Fruit fly (Drosophila melanogaster) whole organism, embryonic: ENCODE results near the gene Sirup.

Experiments
- Adf1 ChIP-seq: fragments of 200-800 bp; sonication (Bioruptor generic); IDR thresholded peaks from 2 replicates; pipeline ENCODE4 v1.3.6; 2022; ENCODE audit warnings: missing biosample characterization, missing genetic modification characterization
- Atf3 ChIP-seq: fragments of 200-800 bp; sonication (Bioruptor generic); optimal IDR thresholded peaks from 3 replicates; lab custom pipeline; 2016; ENCODE audit warnings: missing biosample characterization, missing genetic modification characterization
- CG12391 ChIP-seq: fragments of 200-800 bp; sonication (Bioruptor generic); optimal IDR thresholded peaks from 3 replicates; lab custom pipeline; 2018; ENCODE audit warnings: missing biosample characterization, mild to moderate bottlenecking, missing genetic modification characterization, moderate library complexity
- CG12769 ChIP-seq: fragments of 200-800 bp; sonication (Bioruptor generic); optimal IDR thresholded peaks from 2 replicates; lab custom pipeline; 2019; ENCODE audit warnings: missing biosample characterization, mild to moderate bottlenecking, missing genetic modification characterization, moderate library complexity
- CG13424 ChIP-seq: fragments of 200-800 bp; sonication (Bioruptor generic); optimal IDR thresholded peaks from 2 replicates; lab custom pipeline; 2019; ENCODE audit warnings: missing biosample characterization, mild to moderate bottlenecking, missing genetic modification characterization, moderate library complexity
- CG13775 ChIP-seq: fragments of 200-800 bp; sonication (Bioruptor generic); optimal IDR thresholded peaks from 3 replicates; lab custom pipeline; 2017; ENCODE audit warnings: missing biosample characterization, mild to moderate bottlenecking, missing genetic modification characterization
- CG1647 ChIP-seq: fragments of 200-800 bp; sonication (Bioruptor generic); optimal IDR thresholded peaks from 3 replicates; lab custom pipeline; 2016; ENCODE audit warnings: missing biosample characterization, missing genetic modification characterization
- CG16813 ChIP-seq: fragments of 200-800 bp; sonication (Bioruptor generic); IDR thresholded peaks from 3 replicates; pipeline ENCODE4 v1.3.6; 2022; ENCODE audit warnings: missing biosample characterization, missing genetic modification characterization; ENCODE audit not compliant: partially characterized antibody
- CG16815 ChIP-seq: fragments of 200-800 bp; sonication (Bioruptor generic); optimal IDR thresholded peaks from 3 replicates; lab custom pipeline; 2017; ENCODE audit warnings: missing biosample characterization, mild to moderate bottlenecking, missing genetic modification characterization
- CG17361 ChIP-seq: fragments of 200-800 bp; sonication (Bioruptor generic); IDR thresholded peaks from 3 replicates; pipeline ENCODE4 v1.3.6; 2022; ENCODE audit warnings: missing biosample characterization, missing genetic modification characterization
- CG1832 ChIP-seq: fragments of 200-800 bp; sonication (Bioruptor generic); optimal IDR thresholded peaks from 2 replicates; lab custom pipeline; 2017; ENCODE audit warnings: missing biosample characterization, mild to moderate bottlenecking, missing genetic modification characterization, inconsistent platforms
- CG2120 ChIP-seq: fragments of 200-800 bp; sonication (Bioruptor generic); optimal IDR thresholded peaks from 3 replicates; lab custom pipeline; 2016; ENCODE audit warnings: missing biosample characterization, missing genetic modification characterization
- CG3163 ChIP-seq: fragments of 200-800 bp; sonication (Bioruptor generic); optimal IDR thresholded peaks from 3 replicates; lab custom pipeline; 2016; ENCODE audit warnings: missing biosample characterization, missing genetic modification characterization
- CG33557 ChIP-seq: fragments of 200-800 bp; sonication (Bioruptor generic); optimal IDR thresholded peaks from 2 replicates; lab custom pipeline; 2019; ENCODE audit warnings: missing biosample characterization, mild to moderate bottlenecking, missing genetic modification characterization, moderate library complexity
- CG6175 ChIP-seq: fragments of 200-800 bp; sonication (Bioruptor generic); IDR thresholded peaks from 3 replicates; pipeline ENCODE4 v1.3.6; 2022; ENCODE audit warnings: missing biosample characterization, missing genetic modification characterization
- CG6683 ChIP-seq: fragments of 200-800 bp; sonication (Bioruptor generic); optimal IDR thresholded peaks from 2 replicates; lab custom pipeline; 2017; ENCODE audit warnings: missing biosample characterization, mild to moderate bottlenecking, missing genetic modification characterization, missing genetic modification reagents
- CG8290 ChIP-seq, 3 experiments: fragments of 200-800 bp; sonication (Bioruptor generic); optimal IDR thresholded peaks; 2 replicates each; lab custom pipeline; 2016 to 2019; ENCODE audit warnings: missing biosample characterization in 3 of 3, missing genetic modification characterization in 3 of 3, mild to moderate bottlenecking in 2 of 3, moderate library complexity in 1 of 3
- CG8924 ChIP-seq: fragments of 200-800 bp; optimal IDR thresholded peaks from 3 replicates; lab custom pipeline; 2019; ENCODE audit warnings: missing biosample characterization, mild to moderate bottlenecking, missing genetic modification characterization, moderate library complexity
- CG8944 ChIP-seq: fragments of 200-800 bp; sonication (Bioruptor generic); optimal IDR thresholded peaks from 3 replicates; lab custom pipeline; 2016; ENCODE audit warnings: missing biosample characterization, missing genetic modification characterization
- CG9609 ChIP-seq: fragments of 200-800 bp; sonication (Bioruptor generic); optimal IDR thresholded peaks from 3 replicates; lab custom pipeline; 2016; ENCODE audit warnings: missing biosample characterization, missing genetic modification characterization
- CG9932 ChIP-seq: fragments of 200-800 bp; sonication (Bioruptor generic); IDR thresholded peaks from 2 replicates; pipeline ENCODE4 v1.3.6; 2022; ENCODE audit warnings: missing biosample characterization, missing genetic modification characterization
- D19B ChIP-seq: fragments of 200-800 bp; sonication (Bioruptor generic); optimal IDR thresholded peaks from 2 replicates; lab custom pipeline; 2017; ENCODE audit warnings: missing biosample characterization, mild to moderate bottlenecking, missing genetic modification characterization
- Deaf1 ChIP-seq: fragments of 200-800 bp; optimal IDR thresholded peaks from 3 replicates; lab custom pipeline; 2019; ENCODE audit warnings: missing biosample characterization, mild to moderate bottlenecking, missing genetic modification characterization, moderate library complexity
- NfI ChIP-seq: fragments of 200-800 bp; sonication (Bioruptor generic); optimal IDR thresholded peaks from 3 replicates; lab custom pipeline; 2018; ENCODE audit warnings: missing biosample characterization, mild to moderate bottlenecking, missing genetic modification characterization, moderate library complexity
- Rfx ChIP-seq: fragments of 200-800 bp; sonication (Bioruptor generic); IDR thresholded peaks from 2 replicates; pipeline ENCODE4 v1.3.6; 2022; ENCODE audit warnings: missing biosample characterization, missing genetic modification characterization
- Sin3A ChIP-seq: fragments of >200 bp; optimal IDR thresholded peaks from 2 replicates; lab custom pipeline; 2018
- Taf1 ChIP-seq: fragments of 200-800 bp; sonication (Bioruptor generic); IDR thresholded peaks from 2 replicates; pipeline ENCODE4 v1.3.6; 2022; ENCODE audit warnings: missing biosample characterization, missing genetic modification characterization
- Trl ChIP-seq, 3 experiments: fragments of >200 bp in 2 of 3; fragments of 200-800 bp in 1 of 3; sonication (Bioruptor generic) in 1 of 3; optimal IDR thresholded peaks; 2 replicates in 1 of 3; 3 replicates in 2 of 3; lab custom pipeline; 2016 to 2017; ENCODE audit warnings: missing biosample characterization in 1 of 3, missing genetic modification characterization in 1 of 3
- ash1 ChIP-seq: fragments of 200-800 bp; sonication (Bioruptor generic); optimal IDR thresholded peaks from 2 replicates; lab custom pipeline; 2018; ENCODE audit warnings: missing biosample characterization, mild to moderate bottlenecking, missing genetic modification characterization
- cas ChIP-seq: fragments of 200-800 bp; sonication (Bioruptor generic); IDR thresholded peaks from 2 replicates; pipeline ENCODE4 v1.3.6; 2022; ENCODE audit warnings: missing biosample characterization, missing genetic modification characterization
- cwo ChIP-seq: fragments of 200-800 bp; sonication (Bioruptor generic); optimal IDR thresholded peaks from 3 replicates; lab custom pipeline; 2017; ENCODE audit warnings: missing biosample characterization, missing genetic modification characterization, mild to moderate bottlenecking, moderate library complexity, missing genetic modification reagents
- fu2 ChIP-seq: fragments of 200-800 bp; sonication (Bioruptor generic); optimal IDR thresholded peaks from 2 replicates; lab custom pipeline; 2016; ENCODE audit warnings: missing biosample characterization, missing genetic modification characterization
- lab ChIP-seq: fragments of 200-800 bp; sonication (Bioruptor generic); optimal IDR thresholded peaks from 3 replicates; lab custom pipeline; 2017; ENCODE audit warnings: missing biosample characterization, missing genetic modification characterization, mild to moderate bottlenecking, moderate library complexity, missing genetic modification reagents
- lbe ChIP-seq: fragments of 200-800 bp; sonication (Bioruptor generic); optimal IDR thresholded peaks from 2 replicates; lab custom pipeline; 2016; ENCODE audit warnings: missing biosample characterization, mild to moderate bottlenecking, missing genetic modification characterization
- lov ChIP-seq, 2 experiments: fragments of 200-800 bp in 1 of 2; fragments of >200 bp in 1 of 2; sonication (Bioruptor generic) in 1 of 2; IDR thresholded peaks in 1 of 2; optimal IDR thresholded peaks in 1 of 2; 2 replicates in 1 of 2; 3 replicates in 1 of 2; pipeline versions ENCODE4 v1.3.6 to Lab custom; 2017 to 2022; ENCODE audit warnings: missing biosample characterization in 1 of 2, missing genetic modification characterization in 1 of 2
- maf-S ChIP-seq: fragments of 200-800 bp; sonication (Bioruptor generic); optimal IDR thresholded peaks from 2 replicates; lab custom pipeline; 2016; ENCODE audit warnings: missing biosample characterization, missing genetic modification characterization
- pfk ChIP-seq: fragments of 200-800 bp; sonication (Bioruptor generic); optimal IDR thresholded peaks from 2 replicates; lab custom pipeline; 2018; ENCODE audit warnings: missing biosample characterization, mild to moderate bottlenecking, missing genetic modification characterization, moderate library complexity
- pho ChIP-seq: fragments of 200-800 bp; sonication (Bioruptor generic); optimal IDR thresholded peaks from 2 replicates; lab custom pipeline; 2016; ENCODE audit warnings: missing biosample characterization, missing genetic modification characterization
- prd ChIP-seq, 3 experiments: fragments of >200 bp in 2 of 3; fragments of 200-800 bp in 1 of 3; sonication (Bioruptor generic) in 1 of 3; optimal IDR thresholded peaks in 2 of 3; IDR thresholded peaks in 1 of 3; 2 replicates in 2 of 3; 3 replicates in 1 of 3; pipeline versions ENCODE4 v1.3.6 to Lab custom; 2017 to 2022; ENCODE audit warnings: missing biosample characterization in 1 of 3, missing genetic modification characterization in 1 of 3
- rib ChIP-seq: fragments of 200-800 bp; sonication (Bioruptor generic); IDR thresholded peaks from 2 replicates; pipeline ENCODE4 v1.3.6; 2022; ENCODE audit warnings: missing biosample characterization, missing genetic modification characterization
- row ChIP-seq: fragments of 200-800 bp; sonication (Bioruptor generic); IDR thresholded peaks from 3 replicates; pipeline ENCODE4 v1.3.6; 2022; ENCODE audit warnings: missing biosample characterization, missing genetic modification characterization
- so ChIP-seq: fragments of 200-800 bp; sonication (Bioruptor generic); IDR thresholded peaks from 3 replicates; pipeline ENCODE4 v1.3.6; 2022; ENCODE audit warnings: missing biosample characterization, missing genetic modification characterization
- stwl ChIP-seq: fragments of 200-800 bp; sonication (Bioruptor generic); optimal IDR thresholded peaks from 3 replicates; lab custom pipeline; 2018; ENCODE audit warnings: missing biosample characterization, mild to moderate bottlenecking, missing genetic modification characterization, moderate library complexity
- sug ChIP-seq: fragments of 200-800 bp; optimal IDR thresholded peaks from 2 replicates; lab custom pipeline; 2019; ENCODE audit warnings: missing biosample characterization, mild to moderate bottlenecking, missing genetic modification characterization, moderate library complexity
- vfl ChIP-seq: fragments of 200-800 bp; sonication (Bioruptor generic); optimal IDR thresholded peaks from 2 replicates; lab custom pipeline; 2016; ENCODE audit warnings: missing biosample characterization, missing genetic modification characterization
- vvl ChIP-seq: fragments of 200-800 bp; sonication (Bioruptor generic); IDR thresholded peaks from 2 replicates; pipeline ENCODE4 v1.3.6; 2022; ENCODE audit warnings: missing biosample characterization, missing genetic modification characterization

The Sirup gene

dm6 chr2L:7973470-7974207 lies 25.0 kb upstream of the Sirup start (continued):
- TF ChIP-seq CG6175 (GFP tag; lab: Robert Waterston, UW) (0 out of 3 replicates have a peak, but pooled peaks have one; percentile 47), CG9932 (peak; percentile 47; the same call in 1 of the 2 replicates), CG1832 (GFP tag; lab: Kevin White, UChicago) (peak; percentile 58), CG16813 (GFP tag; lab: Robert Waterston, UW) (no peak), vvl (GFP tag; lab: Robert Waterston, UW) (0 out of 2 replicates have a peak, but pooled peaks have one; percentile 42), lab (GFP tag; lab: Kevin White, UChicago) (peak; percentile 7), sug (peak; percentile 5), CG2120 (peak; percentile 57), CG13775 (GFP tag; lab: Kevin White, UChicago) (no peak), D19B (peak; percentile 62), pho (GFP tag; lab: Kevin White, UChicago) (no peak), CG8290 (GFP tag; optimal IDR thresholded peaks at IDR 0.05; lab: Kevin White, UChicago) (no peak), CG8290 (tag; optimal IDR thresholded peaks at IDR 0.05; lab: Kevin White, UChicago) (peak in 1 of 2 experiments; percentile 26), cas (GFP tag; lab: Robert Waterston, UW) (peak; percentile 41; the same call in 1 of the 2 replicates), rib (peak; percentile 87), CG12769 (peak; percentile 81), fu2 (GFP tag; lab: Kevin White, UChicago) (no peak), lbe (GFP tag; lab: Kevin White, UChicago) (peak; percentile 11), Adf1 (peak; percentile 22; the same call in 1 of the 2 replicates)

DNA sequence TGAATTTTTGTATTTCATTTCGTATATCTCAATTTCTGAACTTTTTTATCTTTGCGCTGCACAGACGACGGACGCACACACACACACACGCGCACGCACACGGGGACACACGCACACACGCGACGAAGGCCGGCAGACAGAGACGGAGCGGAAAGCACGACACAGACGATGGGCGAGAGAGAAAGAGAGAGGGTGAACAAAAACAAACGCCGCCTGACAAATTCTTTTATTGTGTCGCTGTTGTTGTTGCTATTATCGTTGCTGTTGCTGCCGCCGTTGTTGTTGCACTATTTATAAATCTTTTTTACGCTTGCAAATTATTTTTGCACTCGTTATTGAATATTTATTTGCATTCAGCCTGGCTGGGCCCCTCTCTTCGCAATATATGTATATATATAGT lies 21.9 kb upstream of the Sirup start:
- TF ChIP-seq vfl (GFP tag; lab: Kevin White, UChicago) (no peak), CG9609 (GFP tag; lab: Kevin White, UChicago) (no peak), CG12391 (tag; lab: Kevin White, UChicago) (no peak), Trl (optimal IDR thresholded peaks at IDR 0.05; lab: Kevin White, UChicago) (peak; percentile 66 to 81), Trl (GFP tag; optimal IDR thresholded peaks at IDR 0.05; lab: Kevin White, UChicago) (no peak), pfk (GFP tag; lab: Kevin White, UChicago) (no peak), CG1647 (GFP tag; lab: Kevin White, UChicago) (no peak), Taf1 (GFP tag; lab: Robert Waterston, UW) (no peak), CG3163 (GFP tag; lab: Kevin White, UChicago) (peak; percentile 15), CG16815 (GFP tag; lab: Kevin White, UChicago) (no peak), CG6683 (GFP tag; lab: Kevin White, UChicago) (no peak), so (peak; percentile 42; the same call in 1 of the 3 replicates), maf-S (no peak), ash1 (GFP tag; lab: Kevin White, UChicago) (peak; percentile 5), CG13424 (tag; lab: Kevin White, UChicago) (no peak), sug (peak; percentile 8), Rfx (GFP tag; lab: Robert Waterston, UW) (peak; percentile 30; the same call in 1 of the 2 replicates), CG17361 (GFP tag; lab: Robert Waterston, UW) (no peak), prd (optimal IDR thresholded peaks at IDR 0.05; lab: Kevin White, UChicago) (no peak), prd (GFP tag; IDR thresholded peaks at IDR 0.05; lab: Robert Waterston, UW) (no peak), CG8924 (tag; lab: Kevin White, UChicago) (peak; percentile 10), NfI (GFP tag; lab: Kevin White, UChicago) (no peak), lov (optimal IDR thresholded peaks at IDR 0.05; lab: Kevin White, UChicago) (no peak), lov (GFP tag; IDR thresholded peaks at IDR 0.05; lab: Robert Waterston, UW) (0 out of 3 replicates have a peak, but pooled peaks have one; percentile 45), rib (peak; percentile 54; the same call in 1 of the 2 replicates), Deaf1 (tag; lab: Kevin White, UChicago) (peak; percentile 57), Sin3A (lab: Kevin White, UChicago) (no peak), cwo (GFP tag; lab: Kevin White, UChicago) (peak; percentile 73), row (no peak), CG8944 (no peak), CG33557 (GFP tag; lab: Kevin White, UChicago) (no peak), stwl (no peak), CG12769 (peak; percentile 34), Atf3 (GFP tag; lab: Kevin White, UChicago) (no peak)
